Fruit fly (Drosophila melanogaster) whole organism, embryonic: ENCODE data around the gene CG42810.

Source experiments
- Abd-B ChIP-seq: fragments of 200-800 bp; sonication (Bioruptor generic); optimal IDR thresholded peaks from 2 replicates; lab custom pipeline; 2018; ENCODE audit warnings: missing biosample characterization, mild to moderate bottlenecking, missing genetic modification characterization, moderate library complexity
- Aef1 ChIP-seq: fragments of 200-800 bp; sonication (Bioruptor generic); IDR thresholded peaks from 3 replicates; pipeline ENCODE4 v1.3.6; 2022; ENCODE audit warnings: missing biosample characterization, missing genetic modification characterization
- BEAF-32 ChIP-seq: fragments of 200-800 bp; sonication (Bioruptor generic); optimal IDR thresholded peaks from 3 replicates; lab custom pipeline; 2017; ENCODE audit warnings: missing biosample characterization, missing genetic modification characterization, mild to moderate bottlenecking, moderate library complexity, missing genetic modification reagents
- CG10209 ChIP-seq: fragments of 200-800 bp; sonication (Bioruptor generic); optimal IDR thresholded peaks from 3 replicates; lab custom pipeline; 2017; ENCODE audit warnings: missing biosample characterization, mild to moderate bottlenecking, missing genetic modification characterization, missing genetic modification reagents
- CG13296 ChIP-seq: fragments of 200-800 bp; sonication (Bioruptor generic); optimal IDR thresholded peaks from 3 replicates; lab custom pipeline; 2018; ENCODE audit warnings: missing biosample characterization, mild to moderate bottlenecking, missing genetic modification characterization
- CG14667 ChIP-seq: fragments of 200-800 bp; sonication (Bioruptor generic); IDR thresholded peaks from 2 replicates; pipeline ENCODE4 v1.3.6; 2022; ENCODE audit warnings: missing biosample characterization, missing genetic modification characterization
- CG1647 ChIP-seq: fragments of 200-800 bp; sonication (Bioruptor generic); optimal IDR thresholded peaks from 3 replicates; lab custom pipeline; 2016; ENCODE audit warnings: missing biosample characterization, missing genetic modification characterization
- CG16813 ChIP-seq: fragments of 200-800 bp; sonication (Bioruptor generic); IDR thresholded peaks from 3 replicates; pipeline ENCODE4 v1.3.6; 2022; ENCODE audit warnings: missing biosample characterization, missing genetic modification characterization; ENCODE audit not compliant: partially characterized antibody
- CG17612 ChIP-seq: fragments of 200-800 bp; sonication (Bioruptor generic); IDR thresholded peaks from 2 replicates; pipeline ENCODE4 v1.3.6; 2022; ENCODE audit warnings: missing biosample characterization, missing genetic modification characterization
- CG17829 ChIP-seq: fragments of 200-800 bp; optimal IDR thresholded peaks from 2 replicates; lab custom pipeline; 2019; ENCODE audit warnings: missing biosample characterization, mild to moderate bottlenecking, missing genetic modification characterization, moderate library complexity
- CG2199 ChIP-seq: fragments of 200-800 bp; sonication (Bioruptor generic); IDR thresholded peaks from 3 replicates; pipeline ENCODE4 v1.3.6; 2022; ENCODE audit warnings: missing biosample characterization, missing genetic modification characterization
- CG31365 ChIP-seq: fragments of 200-800 bp; sonication (Bioruptor generic); optimal IDR thresholded peaks from 2 replicates; lab custom pipeline; 2018; ENCODE audit warnings: missing biosample characterization, mild to moderate bottlenecking, missing genetic modification characterization
- CG3281 ChIP-seq: fragments of 200-800 bp; sonication (Bioruptor generic); optimal IDR thresholded peaks from 3 replicates; lab custom pipeline; 2017; ENCODE audit warnings: missing biosample characterization, mild to moderate bottlenecking, missing genetic modification characterization
- CG34422 ChIP-seq: fragments of 200-800 bp; sonication (Bioruptor generic); IDR thresholded peaks from 3 replicates; pipeline ENCODE4 v1.3.6; 2022; ENCODE audit warnings: missing biosample characterization, missing genetic modification characterization
- CG3995 ChIP-seq: fragments of 200-800 bp; sonication (Bioruptor generic); optimal IDR thresholded peaks from 3 replicates; lab custom pipeline; 2016; ENCODE audit warnings: missing biosample characterization, missing genetic modification characterization
- CG6175 ChIP-seq: fragments of 200-800 bp; sonication (Bioruptor generic); IDR thresholded peaks from 3 replicates; pipeline ENCODE4 v1.3.6; 2022; ENCODE audit warnings: missing biosample characterization, missing genetic modification characterization
- CG6272 ChIP-seq: fragments of 200-800 bp; sonication (Bioruptor generic); IDR thresholded peaks from 2 replicates; pipeline ENCODE4 v1.3.6; 2022; ENCODE audit warnings: missing biosample characterization, missing genetic modification characterization
- CG7271 ChIP-seq: fragments of 200-800 bp; sonication (Bioruptor generic); optimal IDR thresholded peaks from 2 replicates; lab custom pipeline; 2018; ENCODE audit warnings: missing biosample characterization, mild to moderate bottlenecking, missing genetic modification characterization, moderate library complexity
- CG7786 ChIP-seq: fragments of 200-800 bp; sonication (Bioruptor generic); optimal IDR thresholded peaks from 2 replicates; lab custom pipeline; 2016; ENCODE audit warnings: missing biosample characterization, missing genetic modification characterization
- CG9609 ChIP-seq: fragments of 200-800 bp; sonication (Bioruptor generic); optimal IDR thresholded peaks from 3 replicates; lab custom pipeline; 2016; ENCODE audit warnings: missing biosample characterization, missing genetic modification characterization
- Deaf1 ChIP-seq: fragments of 200-800 bp; optimal IDR thresholded peaks from 3 replicates; lab custom pipeline; 2019; ENCODE audit warnings: missing biosample characterization, mild to moderate bottlenecking, missing genetic modification characterization, moderate library complexity
- Hr51 ChIP-seq, 2 experiments: fragments of 200-800 bp; sonication (Bioruptor generic); optimal IDR thresholded peaks; 2 replicates in 1 of 2; 3 replicates in 1 of 2; lab custom pipeline; 2016 to 2018; ENCODE audit warnings: missing biosample characterization in 2 of 2, missing genetic modification characterization in 2 of 2, mild to moderate bottlenecking in 1 of 2, moderate library complexity in 1 of 2
- Hr78 ChIP-seq, 2 experiments: fragments of 200-800 bp in 1 of 2; fragments of >200 bp in 1 of 2; sonication (Bioruptor generic) in 1 of 2; optimal IDR thresholded peaks; 2 replicates each; lab custom pipeline; 2017 to 2019; ENCODE audit warnings: missing biosample characterization in 2 of 2, missing genetic modification characterization in 2 of 2, mild to moderate bottlenecking in 1 of 2, moderate library complexity in 1 of 2
- Mad ChIP-seq: fragments of 200-800 bp; sonication (Bioruptor generic); optimal IDR thresholded peaks from 2 replicates; lab custom pipeline; 2016; ENCODE audit warnings: missing biosample characterization, missing genetic modification characterization
- Max ChIP-seq: fragments of 200-800 bp; sonication (Bioruptor generic); optimal IDR thresholded peaks from 2 replicates; lab custom pipeline; 2016; ENCODE audit warnings: missing biosample characterization, mild to moderate bottlenecking, missing genetic modification characterization
- Nf-YA ChIP-seq: fragments of 200-800 bp; sonication (Bioruptor generic); IDR thresholded peaks from 2 replicates; pipeline ENCODE4 v1.3.6; 2022; ENCODE audit warnings: missing biosample characterization, missing genetic modification characterization
- Ptx1 ChIP-seq: fragments of 200-800 bp; sonication (Bioruptor generic); IDR thresholded peaks from 2 replicates; pipeline ENCODE4 v1.3.6; 2022; ENCODE audit warnings: missing biosample characterization, missing genetic modification characterization
- Rx ChIP-seq: fragments of 200-800 bp; sonication (Bioruptor generic); IDR thresholded peaks from 2 replicates; pipeline ENCODE4 v1.3.6; 2022; ENCODE audit warnings: missing biosample characterization, missing genetic modification characterization
- Sin3A ChIP-seq: fragments of >200 bp; optimal IDR thresholded peaks from 2 replicates; lab custom pipeline; 2018
- Sox100B ChIP-seq: fragments of 200-800 bp; sonication (Bioruptor generic); optimal IDR thresholded peaks from 3 replicates; lab custom pipeline; 2018; ENCODE audit warnings: missing biosample characterization, mild to moderate bottlenecking, missing genetic modification characterization
- Sry-δ ChIP-seq: fragments of 200-800 bp; sonication (Bioruptor generic); optimal IDR thresholded peaks from 2 replicates; lab custom pipeline; 2016; ENCODE audit warnings: missing biosample characterization, missing genetic modification characterization
- Taf1 ChIP-seq: fragments of 200-800 bp; sonication (Bioruptor generic); IDR thresholded peaks from 2 replicates; pipeline ENCODE4 v1.3.6; 2022; ENCODE audit warnings: missing biosample characterization, missing genetic modification characterization
- ap ChIP-seq: fragments of 200-800 bp; sonication (Bioruptor generic); IDR thresholded peaks from 2 replicates; pipeline ENCODE4 v1.3.6; 2022; ENCODE audit warnings: missing biosample characterization, missing genetic modification characterization
- ato ChIP-seq: fragments of 200-800 bp; sonication (Bioruptor generic); IDR thresholded peaks from 2 replicates; pipeline ENCODE4 v1.3.6; 2022; ENCODE audit warnings: missing biosample characterization, missing genetic modification characterization; ENCODE audit not compliant: partially characterized antibody
- btn ChIP-seq: fragments of 200-800 bp; sonication (Bioruptor generic); optimal IDR thresholded peaks from 2 replicates; lab custom pipeline; 2016; ENCODE audit warnings: missing biosample characterization, missing genetic modification characterization
- caup ChIP-seq: fragments of 200-800 bp; sonication (Bioruptor generic); optimal IDR thresholded peaks from 3 replicates; lab custom pipeline; 2017; ENCODE audit warnings: missing biosample characterization, mild to moderate bottlenecking, missing genetic modification characterization, moderate library complexity; ENCODE audit not compliant: severe bottlenecking
- corto ChIP-seq: fragments of 200-800 bp; sonication (Bioruptor generic); optimal IDR thresholded peaks from 2 replicates; lab custom pipeline; 2016; ENCODE audit warnings: missing biosample characterization, mild to moderate bottlenecking, missing genetic modification characterization, moderate library complexity
- gce ChIP-seq: fragments of 200-800 bp; sonication (Bioruptor generic); IDR thresholded peaks from 3 replicates; pipeline ENCODE4 v1.3.6; 2022; ENCODE audit warnings: missing biosample characterization, missing genetic modification characterization
- jing ChIP-seq: fragments of 200-800 bp; sonication (Bioruptor generic); optimal IDR thresholded peaks from 2 replicates; lab custom pipeline; 2018; ENCODE audit warnings: missing biosample characterization, mild to moderate bottlenecking, missing genetic modification characterization
- lab ChIP-seq: fragments of 200-800 bp; sonication (Bioruptor generic); optimal IDR thresholded peaks from 3 replicates; lab custom pipeline; 2017; ENCODE audit warnings: missing biosample characterization, missing genetic modification characterization, mild to moderate bottlenecking, moderate library complexity, missing genetic modification reagents
- maf-S ChIP-seq: fragments of 200-800 bp; sonication (Bioruptor generic); optimal IDR thresholded peaks from 2 replicates; lab custom pipeline; 2016; ENCODE audit warnings: missing biosample characterization, missing genetic modification characterization
- odd ChIP-seq: fragments of 200-800 bp; sonication (Bioruptor generic); optimal IDR thresholded peaks from 2 replicates; lab custom pipeline; 2017; ENCODE audit warnings: missing biosample characterization, mild to moderate bottlenecking, missing genetic modification characterization
- pfk ChIP-seq: fragments of 200-800 bp; sonication (Bioruptor generic); optimal IDR thresholded peaks from 2 replicates; lab custom pipeline; 2018; ENCODE audit warnings: missing biosample characterization, mild to moderate bottlenecking, missing genetic modification characterization, moderate library complexity
- pros ChIP-seq: fragments of 200-800 bp; sonication (Bioruptor generic); optimal IDR thresholded peaks from 3 replicates; lab custom pipeline; 2019; ENCODE audit warnings: missing biosample characterization, mild to moderate bottlenecking, missing genetic modification characterization, moderate library complexity
- run ChIP-seq: fragments of 200-800 bp; sonication (Bioruptor generic); optimal IDR thresholded peaks from 3 replicates; lab custom pipeline; 2018; ENCODE audit warnings: missing biosample characterization, mild to moderate bottlenecking, missing genetic modification characterization
- sd ChIP-seq: fragments of 200-800 bp; sonication (Bioruptor generic); optimal IDR thresholded peaks from 3 replicates; lab custom pipeline; 2018; ENCODE audit warnings: missing biosample characterization, mild to moderate bottlenecking, missing genetic modification characterization, moderate library complexity
- sna ChIP-seq: fragments of 200-800 bp; sonication (Bioruptor generic); IDR thresholded peaks from 2 replicates; pipeline ENCODE4 v1.3.6; 2022; ENCODE audit warnings: missing biosample characterization, missing genetic modification characterization; ENCODE audit not compliant: partially characterized antibody
- tin ChIP-seq: fragments of 200-800 bp; sonication (Bioruptor generic); optimal IDR thresholded peaks from 3 replicates; lab custom pipeline; 2016; ENCODE audit warnings: missing biosample characterization, missing genetic modification characterization
- ttk ChIP-seq: fragments of 200-800 bp; sonication (Bioruptor generic); IDR thresholded peaks from 2 replicates; pipeline ENCODE4 v2.1.2; 2022; ENCODE audit warnings: missing biosample characterization, missing genetic modification characterization
- usp ChIP-seq: fragments of >200 bp; optimal IDR thresholded peaks from 2 replicates; lab custom pipeline; 2017; ENCODE audit warnings: missing biosample characterization, missing genetic modification characterization

CG42810 gene

DNA sequence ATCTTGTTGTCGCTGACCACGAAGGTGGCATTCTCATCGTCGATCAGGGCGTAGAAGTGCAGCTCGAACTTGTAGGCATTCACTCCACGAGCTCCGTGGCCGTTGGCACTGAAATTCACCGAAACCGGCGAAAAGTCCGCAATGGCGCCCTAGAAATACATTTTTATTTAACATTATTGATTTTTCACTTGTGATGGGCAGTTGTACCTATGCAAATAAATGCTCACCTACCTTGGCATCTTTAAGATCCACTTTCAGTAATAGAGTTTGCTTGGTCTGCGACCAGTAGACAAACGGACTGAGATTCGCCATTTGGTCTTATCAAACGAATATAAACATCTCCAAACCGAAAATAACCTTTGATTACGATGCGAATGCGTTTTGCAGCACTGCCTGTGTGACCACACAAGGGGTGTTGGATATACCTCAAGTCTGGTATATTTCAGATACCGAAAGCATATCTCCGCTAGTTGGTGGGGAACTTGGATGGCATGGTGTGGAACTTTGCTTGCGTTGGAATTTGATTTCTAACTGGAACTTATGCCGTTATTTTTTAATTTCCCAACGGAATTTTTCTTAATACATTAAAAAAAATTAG lies 14.1 kb upstream of the CG42810 start, which contains the start of gene Hacd2 (continued):
- no peak for TF ChIP-seq CG7271 (tag; lab: Kevin White, UChicago)
- TF ChIP-seq Hr78 (GFP tag; optimal IDR thresholded peaks at IDR 0.05; lab: Kevin White, UChicago), result no peak
- TF ChIP-seq Ptx1, result no peak
- TF ChIP-seq odd (GFP tag; lab: Kevin White, UChicago), result no peak
- TF ChIP-seq caup (GFP tag; lab: Kevin White, UChicago), result no peak
- TF ChIP-seq CG13296, result no peak
- peak; percentile 23 for TF ChIP-seq CG7786 (GFP tag; lab: Kevin White, UChicago)
- TF ChIP-seq CG10209 (GFP tag; lab: Kevin White, UChicago), result no peak
- TF ChIP-seq run (tag; lab: Kevin White, UChicago), result no peak
- TF ChIP-seq jing, result no peak
- TF ChIP-seq tin (GFP tag; lab: Kevin White, UChicago), result peak; percentile 6
- no peak for TF ChIP-seq usp (GFP tag; lab: Kevin White, UChicago)
- TF ChIP-seq lab (GFP tag; lab: Kevin White, UChicago), result peak; percentile 3
- TF ChIP-seq sna (GFP tag; lab: Robert Waterston, UW), result peak; percentile 13; the same call in 1 of the 2 replicates
- TF ChIP-seq btn (GFP tag; lab: Kevin White, UChicago), result no peak
- TF ChIP-seq Mad (GFP tag; lab: Kevin White, UChicago), result peak; percentile 25
- no peak for TF ChIP-seq corto (GFP tag; lab: Kevin White, UChicago)
- TF ChIP-seq Rx (GFP tag; lab: Robert Waterston, UW), result no peak
- peak; percentile 37; the same call in 1 of the 2 replicates for TF ChIP-seq ato
- peak; percentile 45 for TF ChIP-seq CG1647 (GFP tag; lab: Kevin White, UChicago)
- TF ChIP-seq Nf-YA, result no peak
- peak; percentile 45 for TF ChIP-seq BEAF-32 (GFP tag; lab: Kevin White, UChicago)
- no peak for TF ChIP-seq CG14667 (GFP tag; lab: Robert Waterston, UW)
- peak; percentile 3 for TF ChIP-seq Max (GFP tag; lab: Kevin White, UChicago)
- no peak for TF ChIP-seq pfk
- TF ChIP-seq pros (GFP tag; lab: Kevin White, UChicago), result no peak
- peak; percentile 26 to 68 for TF ChIP-seq Hr51 (GFP tag; optimal IDR thresholded peaks at IDR 0.05; lab: Kevin White, UChicago)
- no peak for TF ChIP-seq gce
- no peak for TF ChIP-seq CG17829 (tag; lab: Kevin White, UChicago)
- TF ChIP-seq ap (GFP tag; lab: Robert Waterston, UW), result no peak
- TF ChIP-seq Deaf1 (tag; lab: Kevin White, UChicago), result no peak
- TF ChIP-seq CG6175 (GFP tag; lab: Robert Waterston, UW), result no peak
- peak; percentile 76; the same call in 2 of the 3 replicates for TF ChIP-seq CG2199 (GFP tag; lab: Robert Waterston, UW)
- TF ChIP-seq sd (tag; lab: Kevin White, UChicago), result peak; percentile 97
- TF ChIP-seq ttk (GFP tag; lab: Robert Waterston, UW), result no peak
- no peak for TF ChIP-seq CG31365
- TF ChIP-seq CG17612 (GFP tag; lab: Robert Waterston, UW), result no peak
- TF ChIP-seq Sry-δ (GFP tag; lab: Kevin White, UChicago), result peak; percentile 47
- peak; percentile 51; the same call in 1 of the 3 replicates for TF ChIP-seq CG34422
- peak; percentile 11 for TF ChIP-seq CG9609 (GFP tag; lab: Kevin White, UChicago)
- TF ChIP-seq CG3281 (GFP tag; lab: Kevin White, UChicago), result no peak
- TF ChIP-seq Sox100B, result no peak
- TF ChIP-seq CG6272, result 0 out of 2 replicates have a peak, but pooled peaks have one; percentile 16
- TF ChIP-seq Taf1, result no peak
- TF ChIP-seq CG16813, result peak; percentile 49; the same call in 2 of the 3 replicates
- no peak for TF ChIP-seq Aef1
- no peak for TF ChIP-seq CG3995 (GFP tag; lab: Kevin White, UChicago)
- peak; percentile 24 for TF ChIP-seq maf-S
- TF ChIP-seq Sin3A (lab: Kevin White, UChicago), result peak; percentile 35
- TF ChIP-seq Abd-B, result peak; percentile 25
